Fruit fly (Drosophila melanogaster): Measurements from ENCODE around the gene Rrp46.
A peak's percentile ranks its signal among the peaks of the same experiment; 100 is the strongest.

The Rrp46 gene

dm6 chr3R:10407658-10408057, 5.4 kb upstream of the Rrp46 start:
- TF ChIP-seq rn (GFP tag; IDR thresholded peaks at IDR 0.05) (no peak), CG10348 (GFP tag; IDR thresholded peaks at IDR 0.05) (no peak), Pif1B (GFP tag; optimal IDR thresholded peaks at IDR 0.05) (no peak), CG34367 (tag; optimal IDR thresholded peaks at IDR 0.05) (no peak), Snoo (tag; optimal IDR thresholded peaks at IDR 0.05) (no peak), CG32121 (GFP tag; IDR thresholded peaks at IDR 0.05) (no peak), CG4496 (GFP tag; IDR thresholded peaks at IDR 0.05) (no peak), gl (tag; optimal IDR thresholded peaks at IDR 0.05) (no peak), CG8301 (tag; optimal IDR thresholded peaks at IDR 0.05) (no peak), Pif1A (GFP tag; optimal IDR thresholded peaks at IDR 0.05) (no peak), CG13204 (GFP tag; optimal IDR thresholded peaks at IDR 0.05) (no peak), Ets98B (GFP tag; IDR thresholded peaks at IDR 0.05) (no peak), CG9948 (tag; optimal IDR thresholded peaks at IDR 0.05) (no peak), CG14655 (GFP tag; optimal IDR thresholded peaks at IDR 0.05) (no peak), CG12605 (GFP tag; IDR thresholded peaks at IDR 0.05) (no peak)

dm6 chr3R:10411752-10412549, 1.1 kb upstream of the Rrp46 start:
- no peak for TF ChIP-seq CG10348 (GFP tag; IDR thresholded peaks at IDR 0.05)
- TF ChIP-seq Pif1B (GFP tag; optimal IDR thresholded peaks at IDR 0.05) = no peak
- TF ChIP-seq rn (GFP tag; IDR thresholded peaks at IDR 0.05) = peak; percentile 25; the same call in 1 of the 2 replicates
- TF ChIP-seq Snoo (tag; optimal IDR thresholded peaks at IDR 0.05) = no peak
- TF ChIP-seq gl (tag; optimal IDR thresholded peaks at IDR 0.05) = no peak
- no peak for TF ChIP-seq EcR (GFP tag; optimal IDR thresholded peaks at IDR 0.05)
- TF ChIP-seq CG34367 (tag; optimal IDR thresholded peaks at IDR 0.05) = no peak
- no peak for TF ChIP-seq CG9948 (tag; optimal IDR thresholded peaks at IDR 0.05)
- TF ChIP-seq fd96Ca (GFP tag; IDR thresholded peaks at IDR 0.05) = peak; percentile 88
- peak; percentile 34 for TF ChIP-seq CG17806 (tag; optimal IDR thresholded peaks at IDR 0.05)
- no peak for TF ChIP-seq Pif1A (GFP tag; optimal IDR thresholded peaks at IDR 0.05)
- TF ChIP-seq CG8301 (tag; optimal IDR thresholded peaks at IDR 0.05) = no peak
- peak; percentile 71; the same call in 2 of the 3 replicates for TF ChIP-seq CG4496 (GFP tag; IDR thresholded peaks at IDR 0.05)
- TF ChIP-seq D1 (tag; optimal IDR thresholded peaks at IDR 0.05) = no peak
- TF ChIP-seq CG8159 (tag; optimal IDR thresholded peaks at IDR 0.05) = no peak
- no peak; the same call in 1 of the 2 replicates for TF ChIP-seq CG12605 (GFP tag; IDR thresholded peaks at IDR 0.05)
- peak; percentile 74; the same call in 1 of the 2 replicates for TF ChIP-seq CG32121 (GFP tag; IDR thresholded peaks at IDR 0.05)
- TF ChIP-seq Ets98B (GFP tag; IDR thresholded peaks at IDR 0.05) = peak; percentile 65
- TF ChIP-seq CG14655 (GFP tag; optimal IDR thresholded peaks at IDR 0.05) = no peak

dm6 chr3R:10415923-10416322, 2.8 kb downstream of the Rrp46 start, which contains the start of gene CG6345:
TSS of gene CG6345 (minus strand) at chr3R:10416046.
- TF ChIP-seq Pif1A (GFP tag; optimal IDR thresholded peaks at IDR 0.05) (no peak), D1 (tag; optimal IDR thresholded peaks at IDR 0.05) (no peak), CG12605 (GFP tag; IDR thresholded peaks at IDR 0.05) (peak; percentile 37; the same call in 1 of the 2 replicates), Pif1B (GFP tag; optimal IDR thresholded peaks at IDR 0.05) (no peak), CG14655 (GFP tag; optimal IDR thresholded peaks at IDR 0.05) (no peak), CG10348 (GFP tag; IDR thresholded peaks at IDR 0.05) (no peak), fd96Ca (GFP tag; IDR thresholded peaks at IDR 0.05) (no peak), CG15710 (tag; optimal IDR thresholded peaks at IDR 0.05) (peak; percentile 35), CG13204 (GFP tag; optimal IDR thresholded peaks at IDR 0.05) (no peak), CG8301 (tag; optimal IDR thresholded peaks at IDR 0.05) (peak; percentile 56), CG4496 (GFP tag; IDR thresholded peaks at IDR 0.05) (peak; percentile 82; the same call in 2 of the 3 replicates), rn (GFP tag; IDR thresholded peaks at IDR 0.05) (0 out of 2 replicates have a peak, but pooled peaks have one; percentile 35), Ets98B (GFP tag; IDR thresholded peaks at IDR 0.05) (peak; percentile 71), EcR (GFP tag; optimal IDR thresholded peaks at IDR 0.05) (no peak), gl (tag; optimal IDR thresholded peaks at IDR 0.05) (peak; percentile 54), CG34367 (tag; optimal IDR thresholded peaks at IDR 0.05) (peak; percentile 43), CG9948 (tag; optimal IDR thresholded peaks at IDR 0.05) (peak; percentile 19), Snoo (tag; optimal IDR thresholded peaks at IDR 0.05) (peak; percentile 58), CG8159 (tag; optimal IDR thresholded peaks at IDR 0.05) (peak; percentile 39), CG17806 (tag; optimal IDR thresholded peaks at IDR 0.05) (peak; percentile 51), CG32121 (GFP tag; IDR thresholded peaks at IDR 0.05) (peak; percentile 39; the same call in 1 of the 2 replicates)

dm6 chr3R:10421167-10421566, 8.1 kb downstream of the Rrp46 start:
- TF ChIP-seq CG17806 (tag; optimal IDR thresholded peaks at IDR 0.05) = no peak

dm6 chr3R:10428324-10428723, 15.2 kb downstream of the Rrp46 start, which contains the start of gene CG46270:
TSS of gene CG46270 (minus strand) at chr3R:10428424.
- TF ChIP-seq CG34367 (tag; optimal IDR thresholded peaks at IDR 0.05) = no peak
- no peak for TF ChIP-seq CG10348 (GFP tag; IDR thresholded peaks at IDR 0.05)
- no peak for TF ChIP-seq rn (GFP tag; IDR thresholded peaks at IDR 0.05)
- no peak for TF ChIP-seq D1 (tag; optimal IDR thresholded peaks at IDR 0.05)
- TF ChIP-seq CG32121 (GFP tag; IDR thresholded peaks at IDR 0.05) = no peak
- no peak for TF ChIP-seq fd96Ca (GFP tag; IDR thresholded peaks at IDR 0.05)
- no peak for TF ChIP-seq CG17806 (tag; optimal IDR thresholded peaks at IDR 0.05)
- TF ChIP-seq CG15710 (tag; optimal IDR thresholded peaks at IDR 0.05) = no peak

dm6 chr3R:10431089-10431488, 18.0 kb downstream of the Rrp46 start:
- no peak for TF ChIP-seq CG12605 (GFP tag; IDR thresholded peaks at IDR 0.05)
- no peak for TF ChIP-seq CG34367 (tag; optimal IDR thresholded peaks at IDR 0.05)
- TF ChIP-seq CG10348 (GFP tag; IDR thresholded peaks at IDR 0.05) = no peak
- no peak for TF ChIP-seq CG8159 (tag; optimal IDR thresholded peaks at IDR 0.05)
- no peak for TF ChIP-seq gl (tag; optimal IDR thresholded peaks at IDR 0.05)

All from whole organism, pupa.